Worm (Caenorhabditis elegans): ENCODE data around the gene Y39E4B.10.

- no peak for TF ChIP-seq nhr-42 (GFP tag; IDR thresholded peaks at IDR 0.05)
- TF ChIP-seq mdt-29 (GFP tag; IDR thresholded peaks at IDR 0.05), result no peak
Measured at ce11 chrIII:13169464-13169966, 16.9 kb upstream of the Y39E4B.10 start, which contains the start of the genes snpc-1.2 and Y39E4B.5.
